Worm (Caenorhabditis elegans): ENCODE data around the gene C33D3.4.
A peak's percentile ranks its signal among the peaks of the same experiment; 100 is the strongest.

C33D3.4 gene

DNA sequence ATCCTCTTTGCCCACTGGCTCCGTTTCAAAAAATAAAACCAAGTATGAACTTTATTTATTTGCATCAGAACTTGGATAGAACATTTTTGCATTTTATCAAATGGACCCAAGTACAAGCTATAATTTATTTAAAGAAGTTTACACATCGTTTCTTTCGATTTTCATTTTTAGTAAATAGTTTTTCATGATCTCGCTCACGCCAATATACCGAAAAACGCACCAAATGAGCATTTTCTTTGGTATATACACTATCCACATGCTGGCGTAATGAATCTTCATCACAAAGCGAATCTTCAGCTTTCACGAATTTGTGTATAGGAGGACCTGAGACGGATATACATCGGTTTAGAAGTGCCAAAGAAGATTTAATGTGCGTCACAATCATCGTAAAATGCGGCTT lies 12.3 kb upstream of the C33D3.4 start, which contains the start of gene C39B10.7:
Gene C39B10.7, plus strand, starts transcription at position 301 of the 400 bp plus-strand sequence.
- TF ChIP-seq zag-1 (tag; optimal IDR thresholded peaks at IDR 0.05) (no peak), D1046.2 (GFP tag; IDR thresholded peaks at IDR 0.05) (no peak), daf-19 (GFP tag; conservative IDR thresholded peaks at IDR 0.05) (no peak), mep-1 (tag; optimal IDR thresholded peaks at IDR 0.05) (no peak), Y48G9A.11 (GFP tag; IDR thresholded peaks at IDR 0.05) (no peak), arid-1 (GFP tag; conservative IDR thresholded peaks at IDR 0.05) (no peak), dmd-8 (GFP tag; IDR thresholded peaks at IDR 0.05) (no peak), tag-97 (GFP tag; IDR thresholded peaks at IDR 0.05) (no peak), nhr-42 (GFP tag; IDR thresholded peaks at IDR 0.05) (no peak), unc-130 (GFP tag; optimal IDR thresholded peaks at IDR 0.05) (no peak), nhr-41 (GFP tag; IDR thresholded peaks at IDR 0.05) (no peak), lin-13 (GFP tag; optimal IDR thresholded peaks at IDR 0.05) (no peak), snpc-1.2 (GFP tag; IDR thresholded peaks at IDR 0.05) (no peak), php-3 (GFP tag; IDR thresholded peaks at IDR 0.05) (no peak), ces-1 (GFP tag; optimal IDR thresholded peaks at IDR 0.05) (no peak), jun-1 (tag; optimal IDR thresholded peaks at IDR 0.05) (no peak), F10B5.3 (tag; optimal IDR thresholded peaks at IDR 0.05) (no peak), ceh-62 (tag; optimal IDR thresholded peaks at IDR 0.05) (no peak), mdl-1 (tag; optimal IDR thresholded peaks at IDR 0.05) (no peak)

ce11 chrX:10477172-10477985 lies 11.5 kb upstream of the C33D3.4 start:
- TF ChIP-seq skn-1 (tag; optimal IDR thresholded peaks at IDR 0.05) (no peak), mep-1 (tag; optimal IDR thresholded peaks at IDR 0.05) (peak; percentile 29), nhr-10 (tag; optimal IDR thresholded peaks at IDR 0.05) (no peak), ces-1 (GFP tag; optimal IDR thresholded peaks at IDR 0.05) (no peak), fos-1 (tag; optimal IDR thresholded peaks at IDR 0.05) (no peak), ceh-32 (tag; optimal IDR thresholded peaks at IDR 0.05; ENCODE audit: poor library complexity) (no peak), ctbp-1 (GFP tag; IDR thresholded peaks at IDR 0.05) (no peak), pqm-1 (tag; optimal IDR thresholded peaks at IDR 0.05) (peak; percentile 96), dve-1 (tag; optimal IDR thresholded peaks at IDR 0.05; ENCODE audit: insufficient read depth) (peak; percentile 83), R02D3.7 (tag; optimal IDR thresholded peaks at IDR 0.05) (no peak), mes-2 (tag; optimal IDR thresholded peaks at IDR 0.05; ENCODE audit: poor library complexity, severe bottlenecking) (no peak), lsy-2 (tag; optimal IDR thresholded peaks at IDR 0.05) (peak in 1 of 2 experiments; percentile 19), ZK546.5 (tag; optimal IDR thresholded peaks at IDR 0.05) (no peak), mdt-29 (GFP tag; IDR thresholded peaks at IDR 0.05) (no peak), nhr-102 (tag; optimal IDR thresholded peaks at IDR 0.05) (peak; percentile 46), lim-7 (GFP tag; IDR thresholded peaks at IDR 0.05) (no peak), fkh-10 (GFP tag; optimal IDR thresholded peaks at IDR 0.05) (no peak), nhr-48 (tag; optimal IDR thresholded peaks at IDR 0.05) (peak; percentile 33), nhr-28 (tag; optimal IDR thresholded peaks at IDR 0.05) (peak; percentile 84), lin-1 (GFP tag; IDR thresholded peaks at IDR 0.05) (peak; percentile 56; the same call in 1 of the 2 replicates), dpl-1 (GFP tag; optimal IDR thresholded peaks at IDR 0.05) (no peak), dmd-6 (GFP tag; IDR thresholded peaks at IDR 0.05) (peak; percentile 57), ceh-44 (GFP tag; IDR thresholded peaks at IDR 0.05) (no peak), nhr-77 (tag; optimal IDR thresholded peaks at IDR 0.05) (peak; percentile 27), unc-62 (GFP tag; optimal IDR thresholded peaks at IDR 0.05 in 1 of 2) (peak in 1 of 2 experiments; percentile 98), unc-62 (tag; optimal IDR thresholded peaks at IDR 0.05) (no peak), nhr-237 (tag; optimal IDR thresholded peaks at IDR 0.05) (no peak), nhr-41 (GFP tag; IDR thresholded peaks at IDR 0.05) (no peak), daf-16 (GFP tag; optimal IDR thresholded peaks at IDR 0.05) (peak in 1 of 2 experiments; percentile 85), daf-16 (tag; optimal IDR thresholded peaks at IDR 0.05) (peak; percentile 98), hlh-11 (tag; optimal IDR thresholded peaks at IDR 0.05) (peak; percentile 79), aha-1 (tag) (no peak), php-3 (GFP tag; IDR thresholded peaks at IDR 0.05) (peak; percentile 61), spr-1 (tag; optimal IDR thresholded peaks at IDR 0.05) (no peak), mdl-1 (tag; optimal IDR thresholded peaks at IDR 0.05) (no peak), snpc-4 (tag; optimal IDR thresholded peaks at IDR 0.05) (no peak)

All from whole organism, L4 larva.